Fruit fly (Drosophila melanogaster) whole organism, embryonic: ENCODE results near the gene CG42542.

Experiments used
- Blimp-1 ChIP-seq: fragments of 200-800 bp; sonication (Bioruptor generic); optimal IDR thresholded peaks from 3 replicates; lab custom pipeline; 2018; ENCODE audit warnings: missing biosample characterization, missing genetic modification characterization, mild to moderate bottlenecking, moderate library complexity, missing genetic modification reagents
- Bteb2 ChIP-seq: fragments of 200-800 bp; sonication (Bioruptor generic); optimal IDR thresholded peaks from 2 replicates; lab custom pipeline; 2016; ENCODE audit warnings: missing biosample characterization, missing genetic modification characterization
- CG10267 ChIP-seq: fragments of 200-800 bp; sonication (Bioruptor generic); optimal IDR thresholded peaks from 2 replicates; lab custom pipeline; 2018; ENCODE audit warnings: missing biosample characterization, mild to moderate bottlenecking, missing genetic modification characterization, moderate library complexity
- CG11093 ChIP-seq: fragments of 200-800 bp; sonication (Bioruptor generic); IDR thresholded peaks from 3 replicates; pipeline ENCODE4 v1.3.6; 2022; ENCODE audit warnings: missing biosample characterization, missing genetic modification characterization
- CG11504 ChIP-seq: fragments of 200-800 bp; sonication (Bioruptor generic); optimal IDR thresholded peaks from 3 replicates; lab custom pipeline; 2019; ENCODE audit warnings: missing biosample characterization, mild to moderate bottlenecking, missing genetic modification characterization, moderate library complexity
- CG12155 ChIP-seq: fragments of 200-800 bp; sonication (Bioruptor generic); optimal IDR thresholded peaks from 3 replicates; lab custom pipeline; 2016; ENCODE audit warnings: missing biosample characterization, missing genetic modification characterization
- CG12391 ChIP-seq: fragments of 200-800 bp; sonication (Bioruptor generic); optimal IDR thresholded peaks from 3 replicates; lab custom pipeline; 2018; ENCODE audit warnings: missing biosample characterization, mild to moderate bottlenecking, missing genetic modification characterization, moderate library complexity
- CG12769 ChIP-seq: fragments of 200-800 bp; sonication (Bioruptor generic); optimal IDR thresholded peaks from 2 replicates; lab custom pipeline; 2019; ENCODE audit warnings: missing biosample characterization, mild to moderate bottlenecking, missing genetic modification characterization, moderate library complexity
- CG12942 ChIP-seq: fragments of 200-800 bp; sonication (Bioruptor generic); optimal IDR thresholded peaks from 3 replicates; lab custom pipeline; 2016; ENCODE audit warnings: missing biosample characterization, missing genetic modification characterization
- CG13296 ChIP-seq: fragments of 200-800 bp; sonication (Bioruptor generic); optimal IDR thresholded peaks from 3 replicates; lab custom pipeline; 2018; ENCODE audit warnings: missing biosample characterization, mild to moderate bottlenecking, missing genetic modification characterization
- CG14050 ChIP-seq: fragments of 200-800 bp; sonication (Bioruptor generic); IDR thresholded peaks from 3 replicates; pipeline ENCODE4 v1.3.6; 2022; ENCODE audit warnings: missing biosample characterization, missing genetic modification characterization
- CG17612 ChIP-seq: fragments of 200-800 bp; sonication (Bioruptor generic); IDR thresholded peaks from 2 replicates; pipeline ENCODE4 v1.3.6; 2022; ENCODE audit warnings: missing biosample characterization, missing genetic modification characterization
- CG18011 ChIP-seq: fragments of 200-800 bp; sonication (Bioruptor generic); optimal IDR thresholded peaks from 2 replicates; lab custom pipeline; 2017; ENCODE audit warnings: missing biosample characterization, missing genetic modification characterization, mild to moderate bottlenecking, moderate library complexity, missing genotype
- CG2199 ChIP-seq: fragments of 200-800 bp; sonication (Bioruptor generic); IDR thresholded peaks from 3 replicates; pipeline ENCODE4 v1.3.6; 2022; ENCODE audit warnings: missing biosample characterization, missing genetic modification characterization
- CG2202 ChIP-seq: fragments of 200-800 bp; sonication (Bioruptor generic); optimal IDR thresholded peaks from 2 replicates; lab custom pipeline; 2018; ENCODE audit warnings: missing biosample characterization, mild to moderate bottlenecking, missing genetic modification characterization
- CG31224 ChIP-seq: fragments of 200-800 bp; sonication (Bioruptor generic); IDR thresholded peaks from 2 replicates; pipeline ENCODE4 v1.3.6; 2022; ENCODE audit warnings: missing biosample characterization, missing genetic modification characterization
- CG32532 ChIP-seq: fragments of 200-800 bp; sonication (Bioruptor generic); IDR thresholded peaks from 2 replicates; pipeline ENCODE4 v1.3.6; 2022; ENCODE audit warnings: missing biosample characterization, missing genetic modification characterization
- CG3838 ChIP-seq: fragments of 200-800 bp; sonication (Bioruptor generic); optimal IDR thresholded peaks from 3 replicates; lab custom pipeline; 2016; ENCODE audit warnings: missing biosample characterization, missing genetic modification characterization
- CG3847 ChIP-seq: fragments of 200-800 bp; sonication (Bioruptor generic); IDR thresholded peaks from 2 replicates; pipeline ENCODE4 v1.3.6; 2022; ENCODE audit warnings: missing biosample characterization, missing genetic modification characterization
- CG6683 ChIP-seq: fragments of 200-800 bp; sonication (Bioruptor generic); optimal IDR thresholded peaks from 2 replicates; lab custom pipeline; 2017; ENCODE audit warnings: missing biosample characterization, mild to moderate bottlenecking, missing genetic modification characterization, missing genetic modification reagents
- CrebB ChIP-seq: fragments of 200-800 bp; sonication (Bioruptor generic); optimal IDR thresholded peaks from 3 replicates; lab custom pipeline; 2018; ENCODE audit warnings: missing biosample characterization, mild to moderate bottlenecking, missing genetic modification characterization
- Dad ChIP-seq: fragments of 200-800 bp; sonication (Bioruptor generic); optimal IDR thresholded peaks from 3 replicates; lab custom pipeline; 2016; ENCODE audit warnings: missing biosample characterization, missing genetic modification characterization
- Dll ChIP-seq: fragments of 200-800 bp; sonication (Bioruptor generic); IDR thresholded peaks from 4 replicates; pipeline ENCODE4 v1.3.6; 2022; ENCODE audit warnings: missing biosample characterization, missing genetic modification characterization; ENCODE audit not compliant: partially characterized antibody
- Dp ChIP-seq: fragments of 200-800 bp; sonication (Bioruptor generic); optimal IDR thresholded peaks from 2 replicates; lab custom pipeline; 2018; ENCODE audit warnings: missing biosample characterization, mild to moderate bottlenecking, missing genetic modification characterization, moderate library complexity
- Dref ChIP-seq: fragments of 200-800 bp; sonication (Bioruptor generic); IDR thresholded peaks from 2 replicates; pipeline ENCODE4 v1.3.6; 2022; ENCODE audit warnings: missing biosample characterization, missing genetic modification characterization
- Fer1 ChIP-seq: fragments of 200-800 bp; sonication (Bioruptor generic); optimal IDR thresholded peaks from 2 replicates; lab custom pipeline; 2017; ENCODE audit warnings: missing biosample characterization, mild to moderate bottlenecking, missing genetic modification characterization
- Hr39 ChIP-seq: fragments of >200 bp; optimal IDR thresholded peaks from 2 replicates; lab custom pipeline; 2017
- NFAT ChIP-seq: fragments of 200-800 bp; sonication (Bioruptor generic); IDR thresholded peaks from 2 replicates; pipeline ENCODE4 v1.3.6; 2022; ENCODE audit warnings: missing biosample characterization, missing genetic modification characterization
- Nf-YC ChIP-seq: fragments of 200-800 bp; optimal IDR thresholded peaks from 3 replicates; lab custom pipeline; 2019; ENCODE audit warnings: missing biosample characterization, mild to moderate bottlenecking, missing genetic modification characterization, moderate library complexity
- PHDP ChIP-seq: fragments of 200-800 bp; sonication (Bioruptor generic); optimal IDR thresholded peaks from 3 replicates; lab custom pipeline; 2018; ENCODE audit warnings: missing biosample characterization, mild to moderate bottlenecking, missing genetic modification characterization, moderate library complexity
- Ravus ChIP-seq: fragments of 200-800 bp; sonication (Bioruptor generic); IDR thresholded peaks from 2 replicates; pipeline ENCODE4 v1.3.6; 2022; ENCODE audit warnings: missing biosample characterization, missing genetic modification characterization
- Side ChIP-seq: fragments of 200-800 bp; sonication (Bioruptor generic); optimal IDR thresholded peaks from 2 replicates; lab custom pipeline; 2016; ENCODE audit warnings: missing biosample characterization, missing genetic modification characterization
- Taf1 ChIP-seq: fragments of 200-800 bp; sonication (Bioruptor generic); IDR thresholded peaks from 2 replicates; pipeline ENCODE4 v1.3.6; 2022; ENCODE audit warnings: missing biosample characterization, missing genetic modification characterization
- Usf ChIP-seq: fragments of 200-800 bp; sonication (Bioruptor generic); optimal IDR thresholded peaks from 2 replicates; lab custom pipeline; 2017; ENCODE audit warnings: missing genotype, missing biosample characterization, missing genetic modification characterization
- chif ChIP-seq, 2 experiments: fragments of 200-800 bp; sonication (Bioruptor generic); optimal IDR thresholded peaks; 3 replicates each; lab custom pipeline; 2016; ENCODE audit warnings: missing biosample characterization in 2 of 2, missing genetic modification characterization in 2 of 2
- chm ChIP-seq: fragments of 200-800 bp; sonication (Bioruptor generic); IDR thresholded peaks from 2 replicates; pipeline ENCODE4 v1.3.6; 2022; ENCODE audit warnings: missing biosample characterization, missing genetic modification characterization
- corto ChIP-seq: fragments of 200-800 bp; sonication (Bioruptor generic); optimal IDR thresholded peaks from 2 replicates; lab custom pipeline; 2016; ENCODE audit warnings: missing biosample characterization, mild to moderate bottlenecking, missing genetic modification characterization, moderate library complexity
- crol ChIP-seq: fragments of 200-800 bp; sonication (Bioruptor generic); IDR thresholded peaks from 2 replicates; pipeline ENCODE4 v1.3.6; 2022; ENCODE audit warnings: missing biosample characterization, missing genetic modification characterization
- gce ChIP-seq: fragments of 200-800 bp; sonication (Bioruptor generic); IDR thresholded peaks from 3 replicates; pipeline ENCODE4 v1.3.6; 2022; ENCODE audit warnings: missing biosample characterization, missing genetic modification characterization
- gfzf ChIP-seq: fragments of 200-800 bp; sonication (Bioruptor generic); optimal IDR thresholded peaks from 2 replicates; lab custom pipeline; 2016; ENCODE audit warnings: missing biosample characterization, mild to moderate bottlenecking, missing genetic modification characterization, moderate library complexity
- gro ChIP-seq: fragments of 200-800 bp; sonication (Bioruptor generic); optimal IDR thresholded peaks from 2 replicates; lab custom pipeline; 2016; ENCODE audit warnings: missing biosample characterization, missing genetic modification characterization
- gt ChIP-seq: fragments of 200-800 bp; sonication (Bioruptor generic); IDR thresholded peaks from 2 replicates; pipeline ENCODE4 v1.3.6; 2022; ENCODE audit warnings: missing biosample characterization, missing genetic modification characterization
- kah ChIP-seq: fragments of 200-800 bp; sonication (Bioruptor generic); optimal IDR thresholded peaks from 2 replicates; lab custom pipeline; 2018; ENCODE audit warnings: missing biosample characterization, mild to moderate bottlenecking, missing genetic modification characterization
- lov ChIP-seq, 2 experiments: fragments of 200-800 bp in 1 of 2; fragments of >200 bp in 1 of 2; sonication (Bioruptor generic) in 1 of 2; IDR thresholded peaks in 1 of 2; optimal IDR thresholded peaks in 1 of 2; 2 replicates in 1 of 2; 3 replicates in 1 of 2; pipeline versions ENCODE4 v1.3.6 to Lab custom; 2017 to 2022; ENCODE audit warnings: missing biosample characterization in 1 of 2, missing genetic modification characterization in 1 of 2
- pnt ChIP-seq: fragments of 200-800 bp; sonication (Bioruptor generic); optimal IDR thresholded peaks from 3 replicates; lab custom pipeline; 2016; ENCODE audit warnings: missing biosample characterization, missing genetic modification characterization
- run ChIP-seq: fragments of 200-800 bp; sonication (Bioruptor generic); optimal IDR thresholded peaks from 3 replicates; lab custom pipeline; 2018; ENCODE audit warnings: missing biosample characterization, mild to moderate bottlenecking, missing genetic modification characterization
- tap ChIP-seq: fragments of 200-800 bp; optimal IDR thresholded peaks from 3 replicates; lab custom pipeline; 2019; ENCODE audit warnings: missing biosample characterization, mild to moderate bottlenecking, missing genetic modification characterization, moderate library complexity
- tio ChIP-seq: fragments of 200-800 bp; sonication (Bioruptor generic); optimal IDR thresholded peaks from 2 replicates; lab custom pipeline; 2017; ENCODE audit warnings: missing biosample characterization, missing genetic modification characterization, inconsistent platforms
- twi ChIP-seq: fragments of 200-800 bp; optimal IDR thresholded peaks from 2 replicates; lab custom pipeline; 2019; ENCODE audit warnings: missing biosample characterization, mild to moderate bottlenecking, missing genetic modification characterization, moderate library complexity

The CG42542 gene

dm6 chr3R:15242186-15243045 is 46.0 kb downstream of the CG42542 start, which contains the start of the genes tefu and Hsc70-4 (continued):
- no peak for TF ChIP-seq CG11504 (tag; lab: Kevin White, UChicago)
- TF ChIP-seq gfzf (GFP tag; lab: Kevin White, UChicago), result peak; percentile 96
- TF ChIP-seq CG6683 (GFP tag; lab: Kevin White, UChicago), result no peak
- TF ChIP-seq CG17612 (GFP tag; lab: Robert Waterston, UW), result peak; percentile 69
- TF ChIP-seq gro (GFP tag; lab: Kevin White, UChicago), result peak; percentile 4
- no peak for TF ChIP-seq Hr39 (lab: Kevin White, UChicago)
- peak; percentile 64; the same call in 2 of the 3 replicates for TF ChIP-seq CG2199
- no peak for TF ChIP-seq lov (optimal IDR thresholded peaks at IDR 0.05; lab: Kevin White, UChicago)
- no peak; the same call in 2 of the 3 replicates for TF ChIP-seq lov (GFP tag; IDR thresholded peaks at IDR 0.05; lab: Robert Waterston, UW)
- peak; percentile 30 for TF ChIP-seq Nf-YC (tag; lab: Kevin White, UChicago)
- peak; percentile 78 for TF ChIP-seq Usf
- peak; percentile 56 for TF ChIP-seq PHDP
- peak in 1 of 2 experiments; percentile 83 for TF ChIP-seq chif (GFP tag; optimal IDR thresholded peaks at IDR 0.05; lab: Kevin White, UChicago)
- TF ChIP-seq crol (GFP tag; lab: Robert Waterston, UW), result no peak
- TF ChIP-seq CG12391, result peak; percentile 86
- TF ChIP-seq run (tag; lab: Kevin White, UChicago), result peak; percentile 79
- no peak for TF ChIP-seq gt (GFP tag; lab: Robert Waterston, UW)
- no peak for TF ChIP-seq Dll (GFP tag; lab: Robert Waterston, UW)
- TF ChIP-seq CG12942 (GFP tag; lab: Kevin White, UChicago), result peak; percentile 76
- peak; percentile 50; the same call in 1 of the 3 replicates for TF ChIP-seq gce (GFP tag; lab: Robert Waterston, UW)
- peak; percentile 23 for TF ChIP-seq CrebB (tag; lab: Kevin White, UChicago)
- TF ChIP-seq Side (GFP tag; lab: Kevin White, UChicago), result peak; percentile 14
- TF ChIP-seq tio (GFP tag; lab: Kevin White, UChicago), result no peak
- TF ChIP-seq CG12155 (GFP tag; lab: Kevin White, UChicago), result peak; percentile 72
- TF ChIP-seq CG13296, result peak; percentile 58
- no peak for TF ChIP-seq corto
- peak; percentile 53; the same call in 2 of the 3 replicates for TF ChIP-seq CG14050 (GFP tag; lab: Robert Waterston, UW)
- TF ChIP-seq CG2202 (tag; lab: Kevin White, UChicago), result peak; percentile 40
- no peak for TF ChIP-seq tap (tag; lab: Kevin White, UChicago)
- TF ChIP-seq twi (tag; lab: Kevin White, UChicago), result peak; percentile 61
- TF ChIP-seq Ravus, result peak; percentile 43
- peak; percentile 68 for TF ChIP-seq Dad
- peak; percentile 53; the same call in 1 of the 2 replicates for TF ChIP-seq CG31224
- TF ChIP-seq CG32532 (GFP tag; lab: Robert Waterston, UW), result peak; percentile 80
- TF ChIP-seq CG10267 (tag; lab: Kevin White, UChicago), result peak; percentile 73
- TF ChIP-seq Dref, result peak; percentile 51
- TF ChIP-seq Bteb2 (GFP tag; lab: Kevin White, UChicago), result peak; percentile 61
- no peak for TF ChIP-seq CG12769
- TF ChIP-seq CG11093 (GFP tag; lab: Robert Waterston, UW), result peak; percentile 85
- TF ChIP-seq pnt (GFP tag; lab: Kevin White, UChicago), result peak; percentile 85
- peak; percentile 45 for TF ChIP-seq kah (GFP tag; lab: Kevin White, UChicago)
- no peak; the same call in 1 of the 2 replicates for TF ChIP-seq Taf1 (GFP tag; lab: Robert Waterston, UW)
- TF ChIP-seq Blimp-1 (GFP tag; lab: Kevin White, UChicago), result no peak
- TF ChIP-seq CG18011, result no peak
- peak; percentile 9 for TF ChIP-seq CG3838
- TF ChIP-seq Dp, result peak; percentile 69
- TF ChIP-seq CG3847 (GFP tag; lab: Robert Waterston, UW), result peak; percentile 88
- peak; percentile 59 for TF ChIP-seq NFAT (GFP tag; lab: Robert Waterston, UW)
- peak; percentile 22 for TF ChIP-seq Fer1 (GFP tag; lab: Kevin White, UChicago)
- TF ChIP-seq chm (GFP tag; lab: Robert Waterston, UW), result no peak
